Fruit fly (Drosophila melanogaster) S2 (cell line): ENCODE results near the gene mgr.

Experiments
- CG8478 ChIP-seq: fragments of >200 bp; optimal IDR thresholded peaks from 2 replicates; lab custom pipeline; 2018
- CTCF ChIP-seq, 2 experiments: fragments of >200 bp; optimal IDR thresholded peaks; 2 replicates each; lab custom pipeline; 2018

DNA sequence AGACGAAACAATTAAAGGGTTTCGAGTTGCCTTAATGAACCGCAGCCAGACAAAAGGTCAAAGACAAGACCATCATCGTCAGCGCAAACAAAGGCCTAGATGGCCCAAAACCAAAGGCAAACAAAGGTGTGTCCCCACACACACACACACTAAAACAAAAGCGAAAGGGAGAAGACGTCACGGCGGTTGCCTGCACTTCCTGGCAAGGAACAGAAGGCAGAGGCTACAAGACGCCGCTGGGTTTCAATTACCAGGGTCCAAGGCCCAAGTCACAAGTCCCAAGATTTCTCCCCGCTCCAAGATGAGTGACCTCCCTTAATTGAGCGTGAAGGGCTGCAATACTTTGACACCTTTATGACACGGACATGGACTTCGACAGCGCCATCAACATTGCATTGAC lies 46.1 kb downstream of the mgr start:
- no peak for TF ChIP-seq CG8478 (lab: Kevin White, UChicago)
- no peak for TF ChIP-seq CTCF (optimal IDR thresholded peaks at IDR 0.05; lab: Kevin White, UChicago)
